Worm (Caenorhabditis elegans) whole organism, L4 larva: ENCODE results near the gene nhr-13.

Experiments used
- ZK546.5 ChIP-seq, 2 experiments: sonication (generic microtip); optimal IDR thresholded peaks; 2 replicates each; lab custom pipeline; 2017; ENCODE audit warnings: missing biosample characterization in 2 of 2, missing genetic modification characterization in 2 of 2
- ceh-32 ChIP-seq: sonication (generic microtip); optimal IDR thresholded peaks from 2 replicates; lab custom pipeline; 2016; ENCODE audit warnings: mild to moderate bottlenecking, missing genetic modification characterization, missing compliant biosample characterization; ENCODE audit not compliant: poor library complexity
- cey-2 ChIP-seq: sonication (generic microtip); optimal IDR thresholded peaks from 3 replicates; lab custom pipeline; 2017; ENCODE audit warnings: missing genetic modification characterization, mild to moderate bottlenecking, missing compliant biosample characterization, antibody characterized with exemption, borderline replicate concordance; ENCODE audit not compliant: insufficient read depth
- hif-1 ChIP-seq, 2 experiments: sonication (generic microtip); optimal IDR thresholded peaks; 2 replicates each; lab custom pipeline; 2016 to 2017; ENCODE audit warnings: missing compliant biosample characterization in 2 of 2, missing genetic modification characterization in 2 of 2, missing genetic modification reagents in 2 of 2, missing genotype in 2 of 2, mild to moderate bottlenecking in 1 of 2
- hlh-11 ChIP-seq: fragments of 200-800 bp; sonication (Bioruptor generic); optimal IDR thresholded peaks from 2 replicates; lab custom pipeline; 2018; ENCODE audit warnings: mild to moderate bottlenecking, missing genetic modification characterization, missing compliant biosample characterization
- hmg-1.1 ChIP-seq: fragments of 200-800 bp; sonication (Bioruptor generic); IDR thresholded peaks from 2 replicates; pipeline ENCODE4 v1.3.6; 2022; ENCODE audit warnings: missing genetic modification reagents, missing genetic modification characterization, missing compliant biosample characterization
- lin-15B ChIP-seq: fragments of 150-350 bp; sonication (generic microtip); optimal IDR thresholded peaks from 3 replicates; lab custom pipeline; 2014; ENCODE audit warnings: missing biosample characterization, missing genetic modification characterization
- nhr-237 ChIP-seq: sonication (generic microtip); optimal IDR thresholded peaks from 2 replicates; lab custom pipeline; 2017; ENCODE audit warnings: missing biosample characterization, missing genetic modification characterization
- nhr-77 ChIP-seq: fragments of 150-350 bp; optimal IDR thresholded peaks from 2 replicates; lab custom pipeline; 2014; ENCODE audit warnings: missing biosample characterization, missing genetic modification characterization
- pqm-1 ChIP-seq: sonication (generic microtip); optimal IDR thresholded peaks from 2 replicates; lab custom pipeline; 2017; ENCODE audit warnings: missing biosample characterization, missing genetic modification characterization
- rbr-2 ChIP-seq: sonication (generic microtip); optimal IDR thresholded peaks from 2 replicates; lab custom pipeline; 2016; ENCODE audit warnings: missing genotype, missing genetic modification characterization, missing compliant biosample characterization
- skn-1 ChIP-seq: fragments of 150-350 bp; optimal IDR thresholded peaks from 2 replicates; lab custom pipeline; 2014; ENCODE audit warnings: missing biosample characterization, missing genetic modification characterization
- snpc-4 ChIP-seq: fragments of 150-350 bp; optimal IDR thresholded peaks from 2 replicates; lab custom pipeline; 2014; ENCODE audit warnings: missing biosample characterization, missing genetic modification characterization

ce11 chrV:2206801-2207200 lies 14.5 kb downstream of the nhr-13 start, which contains the start of gene svh-11:
- TF ChIP-seq pqm-1 (tag; lab: Kevin White, UChicago) (no peak), skn-1 (tag; lab: Kevin White, UChicago) (no peak), snpc-4 (tag; lab: Kevin White, UChicago) (no peak), ZK546.5 (tag; optimal IDR thresholded peaks at IDR 0.05; lab: Kevin White, UChicago) (no peak), nhr-237 (no peak), lin-15B (tag; lab: Kevin White, UChicago) (no peak), hif-1 (tag; optimal IDR thresholded peaks at IDR 0.05; lab: Kevin White, UChicago) (no peak), ceh-32 (tag; lab: Kevin White, UChicago) (no peak), hlh-11 (tag; lab: Kevin White, UChicago) (no peak), cey-2 (tag; lab: Kevin White, UChicago) (no peak), hmg-1.1 (GFP tag; lab: Robert Waterston, UW) (no peak), rbr-2 (tag; lab: Kevin White, UChicago) (no peak), nhr-77 (tag; lab: Kevin White, UChicago) (no peak)
